Worm (Caenorhabditis elegans) whole organism, L2 larva: ENCODE data around the gene T23F6.2.

ENCODE experiments used
- C34F6.9 ChIP-seq: fragments of 150-350 bp; optimal IDR thresholded peaks from 2 replicates; lab custom pipeline; 2014; ENCODE audit warnings: missing biosample characterization, missing genetic modification characterization
- R02D3.7 ChIP-seq: fragments of 150-350 bp; optimal IDR thresholded peaks from 2 replicates; lab custom pipeline; 2014; ENCODE audit warnings: missing biosample characterization, missing genetic modification characterization
- Y55F3AM.14 ChIP-seq: fragments of 200-800 bp; sonication (Bioruptor generic); optimal IDR thresholded peaks from 2 replicates; lab custom pipeline; 2018; ENCODE audit warnings: mild to moderate bottlenecking, missing genetic modification characterization, missing compliant biosample characterization
- ZK546.5 ChIP-seq: sonication (generic microtip); optimal IDR thresholded peaks from 2 replicates; lab custom pipeline; 2017; ENCODE audit warnings: missing biosample characterization, missing genetic modification characterization
- alr-1 ChIP-seq: fragments of 150-350 bp; optimal IDR thresholded peaks from 2 replicates; lab custom pipeline; 2014; ENCODE audit warnings: missing biosample characterization, missing genetic modification characterization
- aly-2 ChIP-seq: fragments of 150-350 bp; optimal IDR thresholded peaks from 2 replicates; lab custom pipeline; 2014; ENCODE audit warnings: missing biosample characterization, missing genetic modification characterization
- ama-1 ChIP-seq: fragments of 150-350 bp; optimal IDR thresholded peaks from 2 replicates; lab custom pipeline; 2018; ENCODE audit warnings: inconsistent platforms
- blmp-1 ChIP-seq: sonication (generic microtip); optimal IDR thresholded peaks from 2 replicates; lab custom pipeline; 2017; ENCODE audit warnings: missing genetic modification characterization, mild to moderate bottlenecking, missing compliant biosample characterization, antibody characterized with exemption, moderate library complexity; ENCODE audit not compliant: insufficient read depth
- ceh-16 ChIP-seq: fragments of 150-350 bp; optimal IDR thresholded peaks from 2 replicates; lab custom pipeline; 2014; ENCODE audit warnings: missing biosample characterization, missing genetic modification characterization
- ceh-82 ChIP-seq: fragments of 150-350 bp; optimal IDR thresholded peaks from 2 replicates; lab custom pipeline; 2014; ENCODE audit warnings: missing biosample characterization, missing genetic modification characterization
- crh-2 ChIP-seq: sonication (generic microtip); optimal IDR thresholded peaks from 2 replicates; lab custom pipeline; 2017; ENCODE audit warnings: missing biosample characterization, missing genetic modification characterization
- dmd-4 ChIP-seq: sonication (generic microtip); optimal IDR thresholded peaks from 2 replicates; lab custom pipeline; 2017; ENCODE audit warnings: missing biosample characterization, missing genetic modification characterization
- egl-27 ChIP-seq: sonication (generic microtip); optimal IDR thresholded peaks from 3 replicates; lab custom pipeline; 2017; ENCODE audit warnings: missing biosample characterization, missing genetic modification reagents, missing genetic modification characterization
- elt-1 ChIP-seq: fragments of 150-350 bp; optimal IDR thresholded peaks from 2 replicates; lab custom pipeline; 2014; ENCODE audit warnings: missing biosample characterization, missing genetic modification characterization
- fos-1 ChIP-seq: fragments of 150-350 bp; optimal IDR thresholded peaks from 2 replicates; lab custom pipeline; 2014; ENCODE audit warnings: missing biosample characterization, missing genetic modification characterization
- gmeb-1 ChIP-seq: fragments of 150-350 bp; optimal IDR thresholded peaks from 2 replicates; lab custom pipeline; 2014; ENCODE audit warnings: missing biosample characterization, missing genetic modification characterization
- lin-11 ChIP-seq: fragments of 150-350 bp; sonication (generic microtip); optimal IDR thresholded peaks from 2 replicates; lab custom pipeline; 2014; ENCODE audit warnings: missing biosample characterization, missing genetic modification characterization, inconsistent platforms, mixed read lengths
- lin-13 ChIP-seq: fragments of 150-350 bp; optimal IDR thresholded peaks from 2 replicates; lab custom pipeline; 2014; ENCODE audit warnings: missing biosample characterization, missing genetic modification reagents, missing genetic modification characterization
- lin-39 ChIP-seq: fragments of 150-350 bp; optimal IDR thresholded peaks from 2 replicates; lab custom pipeline; 2014; ENCODE audit warnings: missing biosample characterization, missing genetic modification reagents, missing genetic modification characterization
- mdl-1 ChIP-seq, 2 experiments: fragments of 150-350 bp in 1 of 2; sonication (generic microtip) in 1 of 2; optimal IDR thresholded peaks; 2 replicates each; lab custom pipeline; 2017; ENCODE audit warnings: missing biosample characterization in 2 of 2, missing genetic modification characterization in 2 of 2
- nhr-10 ChIP-seq: sonication (generic microtip); optimal IDR thresholded peaks from 2 replicates; lab custom pipeline; 2017; ENCODE audit warnings: missing biosample characterization, missing genetic modification characterization
- nhr-11 ChIP-seq: fragments of 150-350 bp; optimal IDR thresholded peaks from 2 replicates; lab custom pipeline; 2014; ENCODE audit warnings: missing biosample characterization, missing genetic modification characterization
- nhr-12 ChIP-seq: fragments of 150-350 bp; optimal IDR thresholded peaks from 2 replicates; lab custom pipeline; 2014; ENCODE audit warnings: missing biosample characterization, missing genetic modification characterization
- nhr-129 ChIP-seq: fragments of 150-350 bp; optimal IDR thresholded peaks from 2 replicates; lab custom pipeline; 2014; ENCODE audit warnings: missing biosample characterization, missing genetic modification characterization
- nhr-21 ChIP-seq: fragments of 150-350 bp; optimal IDR thresholded peaks from 2 replicates; lab custom pipeline; 2014; ENCODE audit warnings: missing biosample characterization, missing genetic modification characterization
- nhr-237 ChIP-seq: fragments of 150-350 bp; optimal IDR thresholded peaks from 2 replicates; lab custom pipeline; 2014; ENCODE audit warnings: missing biosample characterization, missing genetic modification characterization
- nhr-25 ChIP-seq: fragments of 150-350 bp; sonication (generic microtip); optimal IDR thresholded peaks from 3 replicates; lab custom pipeline; 2014; ENCODE audit warnings: missing biosample characterization, missing genetic modification characterization
- nhr-6 ChIP-seq: fragments of 150-350 bp; optimal IDR thresholded peaks from 2 replicates; lab custom pipeline; 2014; ENCODE audit warnings: missing biosample characterization, missing genetic modification characterization
- nhr-77 ChIP-seq: fragments of 150-350 bp; optimal IDR thresholded peaks from 2 replicates; lab custom pipeline; 2014; ENCODE audit warnings: missing biosample characterization, missing genetic modification characterization
- peb-1 ChIP-seq: fragments of 150-350 bp; optimal IDR thresholded peaks from 2 replicates; lab custom pipeline; 2014; ENCODE audit warnings: missing biosample characterization, missing genetic modification characterization
- sem-4 ChIP-seq: fragments of 150-350 bp; optimal IDR thresholded peaks from 2 replicates; lab custom pipeline; 2014; ENCODE audit warnings: missing biosample characterization, missing genetic modification reagents, missing genetic modification characterization
- sma-9 ChIP-seq, 2 experiments: fragments of 150-350 bp in 1 of 2; sonication (generic microtip) in 1 of 2; optimal IDR thresholded peaks; 2 replicates each; lab custom pipeline; 2014 to 2016; ENCODE audit warnings: missing genetic modification characterization in 2 of 2, mild to moderate bottlenecking in 1 of 2, missing biosample characterization in 1 of 2, missing compliant biosample characterization in 1 of 2, missing genetic modification reagents in 1 of 2, moderate library complexity in 1 of 2
- unc-39 ChIP-seq: fragments of 150-350 bp; optimal IDR thresholded peaks from 2 replicates; lab custom pipeline; 2014; ENCODE audit warnings: missing biosample characterization, missing genetic modification characterization
- unc-55 ChIP-seq: fragments of 150-350 bp; sonication (generic microtip); optimal IDR thresholded peaks from 3 replicates; lab custom pipeline; 2014; ENCODE audit warnings: missing biosample characterization, missing genetic modification reagents, missing genetic modification characterization
- unc-62 ChIP-seq: fragments of 150-350 bp; optimal IDR thresholded peaks from 2 replicates; lab custom pipeline; 2014; ENCODE audit warnings: missing biosample characterization, missing genetic modification reagents, missing genetic modification characterization
- ztf-1 ChIP-seq: fragments of 200-800 bp; sonication (Bioruptor generic); conservative IDR thresholded peaks from 2 replicates; pipeline ENCODE4 v1.3.6; 2022; ENCODE audit warnings: missing genetic modification characterization, missing compliant biosample characterization
- ztf-11 ChIP-seq: sonication (generic microtip); optimal IDR thresholded peaks from 2 replicates; lab custom pipeline; 2017; ENCODE audit warnings: missing biosample characterization, missing genetic modification characterization
- ztf-4 ChIP-seq: fragments of 150-350 bp; optimal IDR thresholded peaks from 2 replicates; lab custom pipeline; 2014; ENCODE audit warnings: missing biosample characterization, missing genetic modification characterization

T23F6.2 gene

ce11 chrIV:12746284-12746683 is 25.1 kb downstream of the T23F6.2 start, which contains the start of gene inx-6:
TSS of gene inx-6 (plus strand) at chrIV:12746584.
- TF ChIP-seq nhr-6 (tag; lab: Kevin White, UChicago) = no peak
- no peak for TF ChIP-seq mdl-1 (tag; optimal IDR thresholded peaks at IDR 0.05; lab: Kevin White, UChicago)
- TF ChIP-seq nhr-77 (tag; lab: Kevin White, UChicago) = no peak
- TF ChIP-seq, all 48 proteins: peak for 0

- TF ChIP-seq nhr-21 (tag; lab: Kevin White, UChicago) = no peak
- TF ChIP-seq nhr-25 (tag; lab: Kevin White, UChicago) = no peak
- TF ChIP-seq nhr-6 (tag; lab: Kevin White, UChicago) = no peak
- no peak for TF ChIP-seq gmeb-1
- no peak for TF ChIP-seq ama-1 (lab: Kevin White, UChicago)
- TF ChIP-seq lin-13 (GFP tag; lab: Kevin White, UChicago) = no peak
- TF ChIP-seq peb-1 = no peak
- no peak for TF ChIP-seq egl-27 (tag; lab: Kevin White, UChicago)
- no peak for TF ChIP-seq nhr-129 (tag; lab: Kevin White, UChicago)
- TF ChIP-seq sem-4 (tag; lab: Kevin White, UChicago) = no peak
- no peak for TF ChIP-seq blmp-1 (tag; lab: Kevin White, UChicago)
- no peak for TF ChIP-seq lin-39
- no peak for TF ChIP-seq nhr-237 (tag; lab: Kevin White, UChicago)
- no peak for TF ChIP-seq lin-11 (tag; lab: Kevin White, UChicago)
- no peak for TF ChIP-seq ceh-16 (tag; lab: Kevin White, UChicago)
- no peak for TF ChIP-seq ztf-1 (GFP tag; lab: Robert Waterston, UW)
These were observed 27.6 kb downstream of the T23F6.2 start for ce11 chrIV:12748760-12749159.

- TF ChIP-seq nhr-237 (tag; lab: Kevin White, UChicago) = no peak
- no peak for TF ChIP-seq ztf-1 (GFP tag; lab: Robert Waterston, UW)
- no peak for TF ChIP-seq lin-13 (GFP tag; lab: Kevin White, UChicago)
- no peak for TF ChIP-seq egl-27 (tag; lab: Kevin White, UChicago)
- TF ChIP-seq nhr-25 (tag; lab: Kevin White, UChicago) = no peak
- no peak for TF ChIP-seq nhr-6 (tag; lab: Kevin White, UChicago)
These were observed 33.0 kb downstream of the T23F6.2 start for ce11 chrIV:12754170-12754569.

ce11 chrIV:12755641-12756040 is 34.5 kb downstream of the T23F6.2 start:
- TF ChIP-seq ZK546.5 = no peak
- TF ChIP-seq egl-27 (tag; lab: Kevin White, UChicago) = no peak
- no peak for TF ChIP-seq unc-39 (tag; lab: Kevin White, UChicago)
- TF ChIP-seq sma-9 (GFP tag; optimal IDR thresholded peaks at IDR 0.05; lab: Kevin White, UChicago) = no peak
- TF ChIP-seq sma-9 (tag; optimal IDR thresholded peaks at IDR 0.05; lab: Kevin White, UChicago) = no peak
- TF ChIP-seq fos-1 (tag; lab: Kevin White, UChicago) = no peak
- no peak for TF ChIP-seq unc-62 (GFP tag; lab: Kevin White, UChicago)
- TF ChIP-seq unc-55 (GFP tag; lab: Kevin White, UChicago) = no peak
- no peak for TF ChIP-seq nhr-129 (tag; lab: Kevin White, UChicago)
- no peak for TF ChIP-seq peb-1
- TF ChIP-seq dmd-4 (tag; lab: Kevin White, UChicago) = no peak
- no peak for TF ChIP-seq crh-2 (tag; lab: Kevin White, UChicago)
- TF ChIP-seq nhr-12 (tag; lab: Kevin White, UChicago) = no peak
- TF ChIP-seq C34F6.9 = no peak
- TF ChIP-seq blmp-1 (tag; lab: Kevin White, UChicago) = no peak
- TF ChIP-seq nhr-10 (tag; lab: Kevin White, UChicago) = no peak
- TF ChIP-seq nhr-77 (tag; lab: Kevin White, UChicago) = no peak

- TF ChIP-seq elt-1 (tag; lab: Kevin White, UChicago) (no peak), Y55F3AM.14 (no peak), fos-1 (tag; lab: Kevin White, UChicago) (no peak), peb-1 (no peak), nhr-21 (tag; lab: Kevin White, UChicago) (no peak), mdl-1 (tag; optimal IDR thresholded peaks at IDR 0.05; lab: Kevin White, UChicago) (no peak), R02D3.7 (no peak), lin-39 (no peak), nhr-237 (tag; lab: Kevin White, UChicago) (no peak), nhr-11 (tag; lab: Kevin White, UChicago) (no peak), alr-1 (tag; lab: Kevin White, UChicago) (no peak), ztf-11 (tag; lab: Kevin White, UChicago) (no peak), dmd-4 (tag; lab: Kevin White, UChicago) (no peak), ztf-4 (tag; lab: Kevin White, UChicago) (no peak), aly-2 (no peak), nhr-6 (tag; lab: Kevin White, UChicago) (no peak), ceh-82 (no peak)
- TF ChIP-seq, all 48 proteins: peak for 0
These were observed 36.3 kb downstream of the T23F6.2 start, which contains the start of gene flp-9 for ce11 chrIV:12757470-12757869. TSS of gene flp-9 (minus strand) at chrIV:12757570.
